Worm (Caenorhabditis elegans): ENCODE data around the gene F44E5.1.

The F44E5.1 gene

ce11 chrII:11756684-11757107, 17.7 kb downstream of the F44E5.1 start:
- TF ChIP-seq lsy-12 (tag; optimal IDR thresholded peaks at IDR 0.05) (no peak), ztf-11 (tag; optimal IDR thresholded peaks at IDR 0.05) (no peak), unc-39 (tag; optimal IDR thresholded peaks at IDR 0.05) (no peak), pha-4 (tag; optimal IDR thresholded peaks at IDR 0.05) (peak; percentile 94), nhr-23 (tag; optimal IDR thresholded peaks at IDR 0.05) (no peak), aly-2 (tag; optimal IDR thresholded peaks at IDR 0.05) (no peak), mdl-1 (tag; optimal IDR thresholded peaks at IDR 0.05) (no peak), ztf-4 (tag; optimal IDR thresholded peaks at IDR 0.05) (peak; percentile 83), fkh-2 (tag; optimal IDR thresholded peaks at IDR 0.05) (no peak), nhr-77 (tag; optimal IDR thresholded peaks at IDR 0.05) (no peak), R02D3.7 (tag; optimal IDR thresholded peaks at IDR 0.05) (no peak), unc-62 (GFP tag; optimal IDR thresholded peaks at IDR 0.05) (no peak), ama-1 (optimal IDR thresholded peaks at IDR 0.05) (peak; percentile 100), fos-1 (tag; optimal IDR thresholded peaks at IDR 0.05) (peak; percentile 65), ceh-9 (tag; optimal IDR thresholded peaks at IDR 0.05) (no peak), skn-1 (tag; optimal IDR thresholded peaks at IDR 0.05) (no peak), hmg-11 (tag; optimal IDR thresholded peaks at IDR 0.05) (no peak), nhr-25 (tag; optimal IDR thresholded peaks at IDR 0.05) (peak; percentile 80), lin-15B (tag; optimal IDR thresholded peaks at IDR 0.05) (no peak), elt-1 (tag; optimal IDR thresholded peaks at IDR 0.05) (no peak), ceh-16 (tag; optimal IDR thresholded peaks at IDR 0.05) (peak; percentile 67), sea-2 (GFP tag; optimal IDR thresholded peaks at IDR 0.05) (no peak), mml-1 (tag; optimal IDR thresholded peaks at IDR 0.05) (no peak), nfya-1 (tag; optimal IDR thresholded peaks at IDR 0.05; ENCODE audit: insufficient read depth) (peak; percentile 83), eor-1 (tag; optimal IDR thresholded peaks at IDR 0.05) (peak in 1 of 2 experiments; percentile 11), elt-2 (tag; optimal IDR thresholded peaks at IDR 0.05) (peak; percentile 29), daf-12 (tag; optimal IDR thresholded peaks at IDR 0.05) (no peak), lin-39 (tag; optimal IDR thresholded peaks at IDR 0.05) (peak; percentile 68), snpc-4 (tag; optimal IDR thresholded peaks at IDR 0.05) (peak; percentile 77), tbx-2 (tag; optimal IDR thresholded peaks at IDR 0.05) (peak; percentile 54)

- TF ChIP-seq pqm-1 (tag; optimal IDR thresholded peaks at IDR 0.05) (no peak), zag-1 (tag; optimal IDR thresholded peaks at IDR 0.05) (no peak), snpc-4 (tag; optimal IDR thresholded peaks at IDR 0.05) (peak; percentile 58)
Measured at ce11 chrII:11753186-11753585, 21.2 kb downstream of the F44E5.1 start.

- TF ChIP-seq ceh-28 (tag; optimal IDR thresholded peaks at IDR 0.05) = no peak
- TF ChIP-seq ceh-9 (tag; optimal IDR thresholded peaks at IDR 0.05) = no peak
- TF ChIP-seq ceh-16 (tag; optimal IDR thresholded peaks at IDR 0.05) = no peak
- TF ChIP-seq nhr-77 (tag; optimal IDR thresholded peaks at IDR 0.05) = no peak
- TF ChIP-seq hmg-11 (tag; optimal IDR thresholded peaks at IDR 0.05) = peak; percentile 68
- no peak for TF ChIP-seq unc-39 (tag; optimal IDR thresholded peaks at IDR 0.05)
- no peak for TF ChIP-seq elt-2 (tag; optimal IDR thresholded peaks at IDR 0.05)
- TF ChIP-seq unc-62 (GFP tag; optimal IDR thresholded peaks at IDR 0.05) = peak; percentile 33
- TF ChIP-seq aly-2 (tag; optimal IDR thresholded peaks at IDR 0.05) = no peak
- no peak for TF ChIP-seq ztf-4 (tag; optimal IDR thresholded peaks at IDR 0.05)
- TF ChIP-seq pha-4 (tag; optimal IDR thresholded peaks at IDR 0.05) = no peak
- TF ChIP-seq ztf-11 (tag; optimal IDR thresholded peaks at IDR 0.05) = no peak
- no peak for TF ChIP-seq nhr-11 (tag; optimal IDR thresholded peaks at IDR 0.05)
- TF ChIP-seq sea-2 (GFP tag; optimal IDR thresholded peaks at IDR 0.05) = peak; percentile 56
- no peak for TF ChIP-seq ZK546.5 (tag; optimal IDR thresholded peaks at IDR 0.05)
- TF ChIP-seq zag-1 (tag; optimal IDR thresholded peaks at IDR 0.05) = no peak
- TF ChIP-seq nhr-28 (tag; optimal IDR thresholded peaks at IDR 0.05) = no peak
- TF ChIP-seq elt-1 (tag; optimal IDR thresholded peaks at IDR 0.05) = no peak
- no peak for TF ChIP-seq lsy-12 (tag; optimal IDR thresholded peaks at IDR 0.05)
- no peak for TF ChIP-seq nhr-43 (tag; optimal IDR thresholded peaks at IDR 0.05; ENCODE audit: poor library complexity, severe bottlenecking)
- no peak for TF ChIP-seq eor-1 (tag; optimal IDR thresholded peaks at IDR 0.05)
- no peak for TF ChIP-seq egl-27 (tag; optimal IDR thresholded peaks at IDR 0.05)
- TF ChIP-seq mml-1 (tag; optimal IDR thresholded peaks at IDR 0.05) = no peak
- TF ChIP-seq lin-15B (tag; optimal IDR thresholded peaks at IDR 0.05) = peak; percentile 29
- peak; percentile 72 for TF ChIP-seq nfya-1 (tag; optimal IDR thresholded peaks at IDR 0.05; ENCODE audit: insufficient read depth)
- TF ChIP-seq lin-39 (tag; optimal IDR thresholded peaks at IDR 0.05) = peak; percentile 52
- TF ChIP-seq nhr-12 (tag; optimal IDR thresholded peaks at IDR 0.05) = no peak
- TF ChIP-seq fkh-10 (GFP tag; optimal IDR thresholded peaks at IDR 0.05) = no peak
- TF ChIP-seq R02D3.7 (tag; optimal IDR thresholded peaks at IDR 0.05) = no peak
- no peak for TF ChIP-seq skn-1 (tag; optimal IDR thresholded peaks at IDR 0.05)
- TF ChIP-seq fos-1 (tag; optimal IDR thresholded peaks at IDR 0.05) = no peak
- TF ChIP-seq ceh-82 (tag; optimal IDR thresholded peaks at IDR 0.05) = no peak
- TF ChIP-seq egl-5 (tag; optimal IDR thresholded peaks at IDR 0.05) = no peak
- no peak for TF ChIP-seq nhr-23 (tag; optimal IDR thresholded peaks at IDR 0.05)
Measured at ce11 chrII:11751615-11752174, 22.7 kb downstream of the F44E5.1 start.
